Fruit fly (Drosophila melanogaster) whole organism, embryonic: ENCODE results near the gene GCS2beta.

ENCODE experiments used
- ATbp ChIP-seq: fragments of 200-800 bp; sonication (Bioruptor generic); optimal IDR thresholded peaks from 2 replicates; lab custom pipeline; 2017; ENCODE audit warnings: missing biosample characterization, mild to moderate bottlenecking, missing genetic modification characterization, missing genetic modification reagents
- Adf1 ChIP-seq: fragments of 200-800 bp; sonication (Bioruptor generic); IDR thresholded peaks from 2 replicates; pipeline ENCODE4 v1.3.6; 2022; ENCODE audit warnings: missing biosample characterization, missing genetic modification characterization
- BEAF-32 ChIP-seq: fragments of 200-800 bp; sonication (Bioruptor generic); optimal IDR thresholded peaks from 3 replicates; lab custom pipeline; 2017; ENCODE audit warnings: missing biosample characterization, missing genetic modification characterization, mild to moderate bottlenecking, moderate library complexity, missing genetic modification reagents
- CG10462 ChIP-seq: fragments of 200-800 bp; sonication (Bioruptor generic); optimal IDR thresholded peaks from 2 replicates; lab custom pipeline; 2016; ENCODE audit warnings: missing biosample characterization, missing genetic modification characterization
- CG10543 ChIP-seq: fragments of 200-800 bp; sonication (Bioruptor generic); optimal IDR thresholded peaks from 3 replicates; lab custom pipeline; 2017; ENCODE audit warnings: missing biosample characterization, mild to moderate bottlenecking, missing genetic modification characterization, moderate library complexity
- CG10959 ChIP-seq: fragments of 200-800 bp; sonication (Bioruptor generic); IDR thresholded peaks from 2 replicates; pipeline ENCODE4 v1.3.6; 2022; ENCODE audit warnings: missing biosample characterization, missing genetic modification characterization
- CG11696 ChIP-seq: fragments of 200-800 bp; sonication (Bioruptor generic); IDR thresholded peaks from 2 replicates; pipeline ENCODE4 v1.3.6; 2022; ENCODE audit warnings: missing biosample characterization, missing genetic modification characterization
- CG12071 ChIP-seq: fragments of 200-800 bp; sonication (Bioruptor generic); optimal IDR thresholded peaks from 3 replicates; lab custom pipeline; 2018; ENCODE audit warnings: missing biosample characterization, mild to moderate bottlenecking, missing genetic modification characterization
- CG12769 ChIP-seq: fragments of 200-800 bp; sonication (Bioruptor generic); optimal IDR thresholded peaks from 2 replicates; lab custom pipeline; 2019; ENCODE audit warnings: missing biosample characterization, mild to moderate bottlenecking, missing genetic modification characterization, moderate library complexity
- CG13894 ChIP-seq: fragments of 200-800 bp; sonication (Bioruptor generic); optimal IDR thresholded peaks from 3 replicates; lab custom pipeline; 2018; ENCODE audit warnings: missing biosample characterization, mild to moderate bottlenecking, missing genetic modification characterization, moderate library complexity
- CG15514 ChIP-seq: fragments of 200-800 bp; sonication (Bioruptor generic); optimal IDR thresholded peaks from 3 replicates; lab custom pipeline; 2017; ENCODE audit warnings: missing biosample characterization, missing genetic modification characterization, mild to moderate bottlenecking, moderate library complexity, missing genetic modification reagents
- CG17612 ChIP-seq: fragments of 200-800 bp; sonication (Bioruptor generic); IDR thresholded peaks from 2 replicates; pipeline ENCODE4 v1.3.6; 2022; ENCODE audit warnings: missing biosample characterization, missing genetic modification characterization
- CG31441 ChIP-seq: fragments of 200-800 bp; sonication (Bioruptor generic); IDR thresholded peaks from 2 replicates; pipeline ENCODE4 v1.3.6; 2022; ENCODE audit warnings: missing biosample characterization, missing genetic modification characterization
- CG34376 ChIP-seq: fragments of 200-800 bp; sonication (Bioruptor generic); optimal IDR thresholded peaks from 2 replicates; lab custom pipeline; 2018; ENCODE audit warnings: missing biosample characterization, mild to moderate bottlenecking, missing genetic modification characterization
- CG4854 ChIP-seq: fragments of 200-800 bp; sonication (Bioruptor generic); optimal IDR thresholded peaks from 2 replicates; lab custom pipeline; 2016; ENCODE audit warnings: missing biosample characterization, missing genetic modification characterization, inconsistent platforms
- CG6813 ChIP-seq: fragments of 200-800 bp; sonication (Bioruptor generic); optimal IDR thresholded peaks from 2 replicates; lab custom pipeline; 2017; ENCODE audit warnings: missing biosample characterization, missing genetic modification characterization, mild to moderate bottlenecking, moderate library complexity, missing genetic modification reagents
- CG7786 ChIP-seq: fragments of 200-800 bp; sonication (Bioruptor generic); optimal IDR thresholded peaks from 2 replicates; lab custom pipeline; 2016; ENCODE audit warnings: missing biosample characterization, missing genetic modification characterization
- CG8944 ChIP-seq: fragments of 200-800 bp; sonication (Bioruptor generic); optimal IDR thresholded peaks from 3 replicates; lab custom pipeline; 2016; ENCODE audit warnings: missing biosample characterization, missing genetic modification characterization
- CG9215 ChIP-seq: fragments of 200-800 bp; sonication (Bioruptor generic); IDR thresholded peaks from 2 replicates; pipeline ENCODE4 v1.3.6; 2022; ENCODE audit warnings: missing biosample characterization, missing genetic modification characterization
- Dbx ChIP-seq: fragments of 200-800 bp; sonication (Bioruptor generic); IDR thresholded peaks from 3 replicates; pipeline ENCODE4 v1.3.6; 2022; ENCODE audit warnings: missing biosample characterization, missing genetic modification characterization
- HHEX ChIP-seq: fragments of 200-800 bp; sonication (Bioruptor generic); optimal IDR thresholded peaks from 3 replicates; lab custom pipeline; 2017; ENCODE audit warnings: missing biosample characterization, mild to moderate bottlenecking, missing genetic modification characterization, missing genetic modification reagents
- Hmr ChIP-seq: fragments of 200-800 bp; sonication (Bioruptor generic); optimal IDR thresholded peaks from 3 replicates; lab custom pipeline; 2017; ENCODE audit warnings: mild to moderate bottlenecking, missing biosample characterization, missing genetic modification reagents, missing genetic modification characterization
- MBD-R2 ChIP-seq: fragments of 200-800 bp; sonication (Bioruptor generic); IDR thresholded peaks from 2 replicates; pipeline ENCODE4 v1.3.6; 2022; ENCODE audit warnings: missing biosample characterization, missing genetic modification characterization
- Med ChIP-seq: fragments of 200-800 bp; sonication (Bioruptor generic); peaks from one replicate; lab custom pipeline; 2016; ENCODE audit warnings: missing biosample characterization, missing genetic modification characterization, mild to moderate bottlenecking, inconsistent platforms, moderate library complexity
- Oaz ChIP-seq: fragments of 200-800 bp; sonication (Bioruptor generic); IDR thresholded peaks from 2 replicates; pipeline ENCODE4 v1.3.6; 2022; ENCODE audit warnings: missing biosample characterization, missing genetic modification characterization
- Side ChIP-seq: fragments of 200-800 bp; sonication (Bioruptor generic); optimal IDR thresholded peaks from 2 replicates; lab custom pipeline; 2016; ENCODE audit warnings: missing biosample characterization, missing genetic modification characterization
- Sin3A ChIP-seq: fragments of >200 bp; optimal IDR thresholded peaks from 2 replicates; lab custom pipeline; 2018
- Sox100B ChIP-seq: fragments of 200-800 bp; sonication (Bioruptor generic); optimal IDR thresholded peaks from 3 replicates; lab custom pipeline; 2018; ENCODE audit warnings: missing biosample characterization, mild to moderate bottlenecking, missing genetic modification characterization
- Usf ChIP-seq: fragments of 200-800 bp; sonication (Bioruptor generic); optimal IDR thresholded peaks from 2 replicates; lab custom pipeline; 2017; ENCODE audit warnings: missing genotype, missing biosample characterization, missing genetic modification characterization
- ash1 ChIP-seq: fragments of 200-800 bp; sonication (Bioruptor generic); optimal IDR thresholded peaks from 2 replicates; lab custom pipeline; 2018; ENCODE audit warnings: missing biosample characterization, mild to moderate bottlenecking, missing genetic modification characterization
- br ChIP-seq: fragments of >200 bp; optimal IDR thresholded peaks from 2 replicates; lab custom pipeline; 2017
- caup ChIP-seq: fragments of 200-800 bp; sonication (Bioruptor generic); optimal IDR thresholded peaks from 3 replicates; lab custom pipeline; 2017; ENCODE audit warnings: missing biosample characterization, mild to moderate bottlenecking, missing genetic modification characterization, moderate library complexity; ENCODE audit not compliant: severe bottlenecking
- chinmo ChIP-seq: fragments of 200-800 bp; sonication (Bioruptor generic); IDR thresholded peaks from 4 replicates; pipeline ENCODE4 v1.3.6; 2022; ENCODE audit warnings: missing biosample characterization, missing genetic modification characterization; ENCODE audit not compliant: partially characterized antibody
- ci ChIP-seq: fragments of 200-800 bp; sonication (Bioruptor generic); IDR thresholded peaks from 3 replicates; pipeline ENCODE4 v1.3.6; 2022; ENCODE audit warnings: missing biosample characterization, missing genetic modification characterization
- crol ChIP-seq: fragments of 200-800 bp; sonication (Bioruptor generic); IDR thresholded peaks from 2 replicates; pipeline ENCODE4 v1.3.6; 2022; ENCODE audit warnings: missing biosample characterization, missing genetic modification characterization
- cwo ChIP-seq: fragments of 200-800 bp; sonication (Bioruptor generic); optimal IDR thresholded peaks from 3 replicates; lab custom pipeline; 2017; ENCODE audit warnings: missing biosample characterization, missing genetic modification characterization, mild to moderate bottlenecking, moderate library complexity, missing genetic modification reagents
- dan ChIP-seq: fragments of 200-800 bp; sonication (Bioruptor generic); IDR thresholded peaks from 2 replicates; pipeline ENCODE4 v1.3.6; 2022; ENCODE audit warnings: missing biosample characterization, missing genetic modification characterization
- dysf ChIP-seq: fragments of 200-800 bp; sonication (Bioruptor generic); IDR thresholded peaks from 3 replicates; pipeline ENCODE4 v1.3.6; 2022; ENCODE audit warnings: missing biosample characterization, missing genetic modification characterization
- exex ChIP-seq: fragments of 200-800 bp; sonication (Bioruptor generic); optimal IDR thresholded peaks from 4 replicates; lab custom pipeline; 2018; ENCODE audit warnings: missing biosample characterization, mild to moderate bottlenecking, missing genetic modification characterization, moderate library complexity
- grau ChIP-seq: fragments of 200-800 bp; optimal IDR thresholded peaks from 3 replicates; lab custom pipeline; 2019; ENCODE audit warnings: missing biosample characterization, mild to moderate bottlenecking, missing genetic modification characterization, moderate library complexity
- knrl ChIP-seq: fragments of 200-800 bp; sonication (Bioruptor generic); IDR thresholded peaks from 3 replicates; pipeline ENCODE4 v1.3.6; 2022; ENCODE audit warnings: missing biosample characterization, missing genetic modification characterization; ENCODE audit not compliant: partially characterized antibody
- lab ChIP-seq: fragments of 200-800 bp; sonication (Bioruptor generic); optimal IDR thresholded peaks from 3 replicates; lab custom pipeline; 2017; ENCODE audit warnings: missing biosample characterization, missing genetic modification characterization, mild to moderate bottlenecking, moderate library complexity, missing genetic modification reagents
- luna ChIP-seq: fragments of 200-800 bp; sonication (Bioruptor generic); optimal IDR thresholded peaks from 2 replicates; lab custom pipeline; 2016; ENCODE audit warnings: missing biosample characterization, missing genetic modification characterization
- mirr ChIP-seq: fragments of 200-800 bp; sonication (Bioruptor generic); optimal IDR thresholded peaks from 3 replicates; lab custom pipeline; 2018; ENCODE audit warnings: missing biosample characterization, mild to moderate bottlenecking, missing genetic modification characterization
- otp ChIP-seq: fragments of 200-800 bp; sonication (Bioruptor generic); IDR thresholded peaks from 3 replicates; pipeline ENCODE4, ENCODE4 v1.3.6; 2022; ENCODE audit warnings: missing biosample characterization, missing genetic modification characterization
- p53 ChIP-seq: fragments of 200-800 bp; sonication (Bioruptor generic); optimal IDR thresholded peaks from 2 replicates; lab custom pipeline; 2016; ENCODE audit warnings: missing biosample characterization, missing genetic modification characterization
- pho ChIP-seq: fragments of 200-800 bp; sonication (Bioruptor generic); optimal IDR thresholded peaks from 2 replicates; lab custom pipeline; 2016; ENCODE audit warnings: missing biosample characterization, missing genetic modification characterization
- phol ChIP-seq: fragments of 200-800 bp; sonication (Bioruptor generic); optimal IDR thresholded peaks from 3 replicates; lab custom pipeline; 2018; ENCODE audit warnings: missing biosample characterization, mild to moderate bottlenecking, missing genetic modification characterization, moderate library complexity
- sug ChIP-seq: fragments of 200-800 bp; optimal IDR thresholded peaks from 2 replicates; lab custom pipeline; 2019; ENCODE audit warnings: missing biosample characterization, mild to moderate bottlenecking, missing genetic modification characterization, moderate library complexity
- tio ChIP-seq: fragments of 200-800 bp; sonication (Bioruptor generic); optimal IDR thresholded peaks from 2 replicates; lab custom pipeline; 2017; ENCODE audit warnings: missing biosample characterization, missing genetic modification characterization, inconsistent platforms
- z ChIP-seq: fragments of 200-800 bp; sonication (Bioruptor generic); IDR thresholded peaks from 3 replicates; pipeline ENCODE4 v1.3.6; 2022; ENCODE audit warnings: missing biosample characterization, missing genetic modification characterization

Gene GCS2beta

DNA sequence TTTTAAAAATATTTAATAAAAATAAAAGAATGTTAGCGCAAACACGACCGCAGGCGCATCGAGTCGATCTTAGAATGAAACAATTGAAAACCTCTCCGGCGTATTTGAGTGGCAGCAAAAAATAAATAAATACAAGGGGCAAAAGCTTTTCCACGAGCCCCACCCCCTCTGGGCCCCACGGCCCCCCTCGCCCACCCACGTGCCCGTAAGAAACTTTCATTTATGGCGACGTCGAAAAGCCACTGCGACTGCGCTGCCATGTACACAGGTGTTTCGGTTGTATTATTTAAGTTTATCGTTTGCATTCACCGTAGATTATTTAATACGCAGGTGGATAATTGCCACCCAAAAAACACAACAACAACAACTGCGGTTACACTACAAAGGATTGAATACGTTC is 35.7 kb downstream of the GCS2beta start (continued):
- TF ChIP-seq CG7786, result no peak
- peak; percentile 23 for TF ChIP-seq CG12769 (tag; lab: Kevin White, UChicago)
- no peak for TF ChIP-seq MBD-R2 (GFP tag; lab: Robert Waterston, UW)
- no peak for TF ChIP-seq Sox100B (GFP tag; lab: Kevin White, UChicago)
- no peak for TF ChIP-seq Oaz (GFP tag; lab: Robert Waterston, UW)
- TF ChIP-seq mirr, result no peak
- TF ChIP-seq luna (GFP tag; lab: Kevin White, UChicago), result no peak
- peak; percentile 49 for TF ChIP-seq lab (GFP tag; lab: Kevin White, UChicago)
- TF ChIP-seq CG9215, result no peak
- TF ChIP-seq Adf1, result peak; percentile 80
- TF ChIP-seq chinmo (GFP tag; lab: Robert Waterston, UW), result peak; percentile 84
- TF ChIP-seq caup (GFP tag; lab: Kevin White, UChicago), result peak; percentile 17
- peak; percentile 32 for TF ChIP-seq cwo (GFP tag; lab: Kevin White, UChicago)
- TF ChIP-seq CG4854, result no peak
- no peak for TF ChIP-seq CG8944 (GFP tag; lab: Kevin White, UChicago)
- no peak for TF ChIP-seq CG10462
- no peak for TF ChIP-seq Sin3A (lab: Kevin White, UChicago)
- TF ChIP-seq Hmr, result peak; percentile 40
- TF ChIP-seq grau (tag; lab: Kevin White, UChicago), result no peak
- TF ChIP-seq exex (tag; lab: Kevin White, UChicago), result peak; percentile 16
- TF ChIP-seq z (GFP tag; lab: Robert Waterston, UW), result 0 out of 3 replicates have a peak, but pooled peaks have one; percentile 45
- TF ChIP-seq CG34376, result peak; percentile 31
- no peak for TF ChIP-seq pho (GFP tag; lab: Kevin White, UChicago)
- TF ChIP-seq CG12071, result peak; percentile 12
- 0 out of 3 replicates have a peak, but pooled peaks have one; percentile 32 for TF ChIP-seq otp (GFP tag; lab: Robert Waterston, UW)
- TF ChIP-seq Usf (GFP tag; lab: Kevin White, UChicago), result no peak
- 0 out of 3 replicates have a peak, but pooled peaks have one; percentile 20 for TF ChIP-seq knrl (GFP tag; lab: Robert Waterston, UW)
- TF ChIP-seq sug, result peak; percentile 49
- peak; percentile 96 for TF ChIP-seq crol (GFP tag; lab: Robert Waterston, UW)
- peak; percentile 26 for TF ChIP-seq ATbp (GFP tag; lab: Kevin White, UChicago)
- no peak for TF ChIP-seq CG10959 (GFP tag; lab: Robert Waterston, UW)
- TF ChIP-seq Med (GFP tag; lab: Kevin White, UChicago), result peak; percentile 38
- TF ChIP-seq CG10543, result peak; percentile 46
- peak; percentile 2 for TF ChIP-seq HHEX (GFP tag; lab: Kevin White, UChicago)
- no peak for TF ChIP-seq phol (tag; lab: Kevin White, UChicago)
- peak; percentile 42 for TF ChIP-seq CG6813
- TF ChIP-seq Dbx (GFP tag; lab: Robert Waterston, UW), result peak; percentile 17; the same call in 1 of the 3 replicates
- no peak for TF ChIP-seq p53 (GFP tag; lab: Kevin White, UChicago)
- no peak for TF ChIP-seq CG31441 (GFP tag; lab: Robert Waterston, UW)
- no peak for TF ChIP-seq tio (GFP tag; lab: Kevin White, UChicago)
- no peak for TF ChIP-seq ash1 (GFP tag; lab: Kevin White, UChicago)
- TF ChIP-seq Side (GFP tag; lab: Kevin White, UChicago), result no peak
- TF ChIP-seq CG11696, result no peak
- TF ChIP-seq CG15514 (GFP tag; lab: Kevin White, UChicago), result peak; percentile 15
- TF ChIP-seq dan (GFP tag; lab: Robert Waterston, UW), result no peak
- no peak for TF ChIP-seq CG17612 (GFP tag; lab: Robert Waterston, UW)
- TF ChIP-seq dysf (GFP tag; lab: Robert Waterston, UW), result no peak
- no peak for TF ChIP-seq br (lab: Kevin White, UChicago)
- TF ChIP-seq ci (GFP tag; lab: Robert Waterston, UW), result peak; percentile 67; the same call in 2 of the 3 replicates
- TF ChIP-seq BEAF-32 (GFP tag; lab: Kevin White, UChicago), result no peak
- peak; percentile 6 for TF ChIP-seq CG13894 (tag; lab: Kevin White, UChicago)
